Fruit fly (Drosophila melanogaster): Measurements from ENCODE around the gene CG4502.
A peak's percentile ranks its signal among the peaks of the same experiment; 100 is the strongest.

CG4502 gene

DNA sequence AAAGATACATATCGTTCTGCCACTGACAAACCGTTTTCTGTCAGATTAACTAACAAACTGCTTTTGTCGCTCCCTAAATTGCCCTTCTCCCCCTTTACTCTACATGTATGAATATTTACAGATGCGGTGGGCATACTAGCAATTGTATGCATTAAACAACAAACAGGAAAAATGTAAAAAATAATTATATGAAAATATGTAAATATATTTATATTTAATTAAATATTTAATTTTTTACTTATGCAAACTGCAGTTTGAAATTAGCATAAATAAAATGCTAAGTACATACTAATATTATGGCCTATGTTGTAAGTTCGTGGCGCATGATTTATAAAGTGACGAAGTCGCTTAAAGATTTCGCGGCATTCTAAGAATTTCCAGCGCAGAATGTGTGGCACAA, 53.3 kb downstream of the CG4502 start (continued):
- no peak for TF ChIP-seq Dll (GFP tag; IDR thresholded peaks at IDR 0.05; ENCODE audit: partially characterized antibody)
- TF ChIP-seq CG13287 (GFP tag; IDR thresholded peaks at IDR 0.05; ENCODE audit: partially characterized antibody) = no peak
- peak; percentile 64 for TF ChIP-seq CoRest (tag; optimal IDR thresholded peaks at IDR 0.05)
- 0 out of 2 replicates have a peak, but pooled peaks have one; percentile 15 for TF ChIP-seq danr (GFP tag; IDR thresholded peaks at IDR 0.05)
- TF ChIP-seq CG43689 (GFP tag; IDR thresholded peaks at IDR 0.05) = peak; percentile 34; the same call in 1 of the 2 replicates
- no peak for TF ChIP-seq Bteb2 (GFP tag; optimal IDR thresholded peaks at IDR 0.05)
- peak; percentile 53 for TF ChIP-seq CG2875 (GFP tag; optimal IDR thresholded peaks at IDR 0.05)
- peak; percentile 69 for TF ChIP-seq CG12391 (tag; optimal IDR thresholded peaks at IDR 0.05)
- peak; percentile 53 for TF ChIP-seq CG7556 (GFP tag; optimal IDR thresholded peaks at IDR 0.05)
- TF ChIP-seq CG7372 (GFP tag; IDR thresholded peaks at IDR 0.05) = no peak; the same call in 1 of the 2 replicates
- no peak for TF ChIP-seq CG7357 (GFP tag; IDR thresholded peaks at IDR 0.05)
- peak; percentile 39; the same call in 1 of the 2 replicates for TF ChIP-seq ranshi (GFP tag; IDR thresholded peaks at IDR 0.05)
- no peak for TF ChIP-seq lov (optimal IDR thresholded peaks at IDR 0.05)
- no peak for TF ChIP-seq lov (GFP tag; IDR thresholded peaks at IDR 0.05)
- peak; percentile 70 for TF ChIP-seq Ptx1 (GFP tag; IDR thresholded peaks at IDR 0.05)
- TF ChIP-seq CG14014 (GFP tag; IDR thresholded peaks at IDR 0.05) = peak; percentile 51; the same call in 1 of the 2 replicates
- no peak for TF ChIP-seq CG16863 (GFP tag; optimal IDR thresholded peaks at IDR 0.05)
- no peak for TF ChIP-seq CG11723 (GFP tag; optimal IDR thresholded peaks at IDR 0.05)
- TF ChIP-seq ttk (GFP tag; IDR thresholded peaks at IDR 0.05) = peak; percentile 69
- no peak for TF ChIP-seq br (optimal IDR thresholded peaks at IDR 0.05)
- TF ChIP-seq Trl (optimal IDR thresholded peaks at IDR 0.05) = no peak
- TF ChIP-seq Trl (GFP tag; optimal IDR thresholded peaks at IDR 0.05) = no peak
- TF ChIP-seq Hmx (GFP tag; optimal IDR thresholded peaks at IDR 0.05) = no peak
- TF ChIP-seq CG3163 (GFP tag; optimal IDR thresholded peaks at IDR 0.05) = no peak
- no peak for TF ChIP-seq pfk (GFP tag; optimal IDR thresholded peaks at IDR 0.05)
- TF ChIP-seq CG13123 (GFP tag; optimal IDR thresholded peaks at IDR 0.05) = peak; percentile 28
- no peak for TF ChIP-seq ab (GFP tag; optimal IDR thresholded peaks at IDR 0.05)
- TF ChIP-seq kay (GFP tag; optimal IDR thresholded peaks at IDR 0.05) = no peak
- TF ChIP-seq CG32772 (GFP tag; IDR thresholded peaks at IDR 0.05) = peak; percentile 47; the same call in 1 of the 2 replicates
- peak; percentile 77 for TF ChIP-seq gsb-n (tag; optimal IDR thresholded peaks at IDR 0.05)
- peak; percentile 79 for TF ChIP-seq CG8388 (GFP tag; optimal IDR thresholded peaks at IDR 0.05)
- TF ChIP-seq CG12104 (GFP tag; optimal IDR thresholded peaks at IDR 0.05) = no peak
- TF ChIP-seq sqz (GFP tag; optimal IDR thresholded peaks at IDR 0.05) = peak; percentile 6
- TF ChIP-seq toy (GFP tag; IDR thresholded peaks at IDR 0.05) = no peak
- no peak for TF ChIP-seq CG18619 (GFP tag; optimal IDR thresholded peaks at IDR 0.05)
- TF ChIP-seq Poxn (GFP tag; IDR thresholded peaks at IDR 0.05) = no peak
- no peak for TF ChIP-seq CG1647 (GFP tag; optimal IDR thresholded peaks at IDR 0.05)
- no peak for TF ChIP-seq crp (GFP tag; optimal IDR thresholded peaks at IDR 0.05)
- no peak for TF ChIP-seq CG7963 (GFP tag; IDR thresholded peaks at IDR 0.05; ENCODE audit: partially characterized antibody)
- TF ChIP-seq CG10979 (tag; optimal IDR thresholded peaks at IDR 0.05) = peak; percentile 61
- TF ChIP-seq CG2202 (tag; optimal IDR thresholded peaks at IDR 0.05) = peak; percentile 13
- TF ChIP-seq trem (tag; optimal IDR thresholded peaks at IDR 0.05) = peak; percentile 27
- TF ChIP-seq CG10321 (GFP tag; IDR thresholded peaks at IDR 0.05) = no peak
- TF ChIP-seq CG1529 (GFP tag; optimal IDR thresholded peaks at IDR 0.05) = no peak
- peak in 1 of 2 experiments; percentile 1 for TF ChIP-seq dpn (GFP tag; optimal IDR thresholded peaks at IDR 0.05)
- no peak for TF ChIP-seq jing (GFP tag; optimal IDR thresholded peaks at IDR 0.05)
- TF ChIP-seq CG12769 (tag; optimal IDR thresholded peaks at IDR 0.05) = no peak
- peak; percentile 67 for TF ChIP-seq CG18262 (tag; optimal IDR thresholded peaks at IDR 0.05)
- no peak for TF ChIP-seq Hsf (GFP tag; optimal IDR thresholded peaks at IDR 0.05)
- no peak for TF ChIP-seq dm (GFP tag; optimal IDR thresholded peaks at IDR 0.05)
- no peak for TF ChIP-seq Elba2 (GFP tag; optimal IDR thresholded peaks at IDR 0.05)
- TF ChIP-seq run (tag; optimal IDR thresholded peaks at IDR 0.05) = peak; percentile 62
- no peak for TF ChIP-seq CG8944 (GFP tag; optimal IDR thresholded peaks at IDR 0.05)
